Fruit fly (Drosophila melanogaster) whole organism, adult: ENCODE data around the gene CG15544.

Experiments
- CG11617 ChIP-seq: fragments of 200-800 bp; sonication (Bioruptor generic); optimal IDR thresholded peaks from 2 replicates; lab custom pipeline; 2017; ENCODE audit warnings: mild to moderate bottlenecking, missing biosample characterization, missing genetic modification reagents, missing genetic modification characterization
- CG12768 ChIP-seq: fragments of 200-800 bp; sonication (Bioruptor generic); optimal IDR thresholded peaks from 2 replicates; lab custom pipeline; 2017; ENCODE audit warnings: missing biosample characterization, missing genetic modification characterization, mild to moderate bottlenecking, moderate library complexity, missing genetic modification reagents
- CG14711 ChIP-seq: fragments of 200-800 bp; sonication (Bioruptor generic); optimal IDR thresholded peaks from 2 replicates; lab custom pipeline; 2018; ENCODE audit warnings: missing biosample characterization, mild to moderate bottlenecking, missing genetic modification characterization, moderate library complexity
- CG1620 ChIP-seq: fragments of 200-800 bp; sonication (Bioruptor generic); optimal IDR thresholded peaks from 2 replicates; lab custom pipeline; 2016; ENCODE audit warnings: missing biosample characterization, missing genetic modification characterization
- CG33017 ChIP-seq: fragments of 200-800 bp; sonication (Bioruptor generic); optimal IDR thresholded peaks from 2 replicates; lab custom pipeline; 2018; ENCODE audit warnings: missing biosample characterization, mild to moderate bottlenecking, missing genetic modification characterization, moderate library complexity
- CG5204 ChIP-seq: fragments of 200-800 bp; sonication (Bioruptor generic); optimal IDR thresholded peaks from 2 replicates; lab custom pipeline; 2016; ENCODE audit warnings: missing biosample characterization, missing genetic modification characterization
- CG7045 ChIP-seq: fragments of 200-800 bp; sonication (Bioruptor generic); optimal IDR thresholded peaks from 2 replicates; lab custom pipeline; 2017; ENCODE audit warnings: missing biosample characterization, mild to moderate bottlenecking, missing genetic modification characterization
- CG7101 ChIP-seq: fragments of 200-800 bp; sonication (Bioruptor generic); optimal IDR thresholded peaks from 2 replicates; lab custom pipeline; 2018; ENCODE audit warnings: missing biosample characterization, mild to moderate bottlenecking, missing genetic modification characterization, moderate library complexity
- Clk ChIP-seq: fragments of 200-800 bp; sonication (Bioruptor generic); optimal IDR thresholded peaks from 2 replicates; lab custom pipeline; 2017; ENCODE audit warnings: missing biosample characterization, missing genetic modification characterization
- Crg-1 ChIP-seq: fragments of 200-800 bp; sonication (Bioruptor generic); optimal IDR thresholded peaks from 2 replicates; lab custom pipeline; 2016; ENCODE audit warnings: missing biosample characterization, missing genetic modification characterization
- Hr96 ChIP-seq: fragments of 200-800 bp; sonication (Bioruptor generic); optimal IDR thresholded peaks from 2 replicates; lab custom pipeline; 2016; ENCODE audit warnings: missing biosample characterization, missing genetic modification characterization
- Mnt ChIP-seq: fragments of 200-800 bp; sonication (Bioruptor generic); optimal IDR thresholded peaks from 2 replicates; lab custom pipeline; 2016; ENCODE audit warnings: missing biosample characterization, mild to moderate bottlenecking, missing genetic modification characterization
- bab1 ChIP-seq: fragments of 200-800 bp; sonication (Bioruptor generic); optimal IDR thresholded peaks from 3 replicates; lab custom pipeline; 2019; ENCODE audit warnings: missing biosample characterization, mild to moderate bottlenecking, missing genetic modification characterization, moderate library complexity
- cic ChIP-seq: fragments of 200-800 bp; sonication (Bioruptor generic); optimal IDR thresholded peaks from 2 replicates; lab custom pipeline; 2017; ENCODE audit warnings: missing biosample characterization, mild to moderate bottlenecking, missing genetic modification characterization, moderate library complexity
- kay ChIP-seq: fragments of 200-800 bp; sonication (Bioruptor generic); peaks from one replicate; lab custom pipeline; 2016; ENCODE audit warnings: missing biosample characterization, missing genetic modification characterization, borderline replicate concordance
- ovo ChIP-seq: fragments of 200-800 bp; sonication (Bioruptor generic); optimal IDR thresholded peaks from 2 replicates; lab custom pipeline; 2016; ENCODE audit warnings: missing biosample characterization, missing genetic modification characterization
- pad ChIP-seq: fragments of 200-800 bp; sonication (Bioruptor generic); optimal IDR thresholded peaks from 3 replicates; lab custom pipeline; 2017; ENCODE audit warnings: missing biosample characterization, missing genetic modification characterization, mild to moderate bottlenecking, moderate library complexity, missing genetic modification reagents
- tj ChIP-seq: fragments of 200-800 bp; sonication (Bioruptor generic); optimal IDR thresholded peaks from 3 replicates; lab custom pipeline; 2017; ENCODE audit warnings: missing biosample characterization, mild to moderate bottlenecking, missing genetic modification characterization, moderate library complexity
- toe ChIP-seq: fragments of 200-800 bp; sonication (Bioruptor generic); optimal IDR thresholded peaks from 2 replicates; lab custom pipeline; 2016; ENCODE audit warnings: missing biosample characterization, missing genetic modification characterization

The CG15544 gene

dm6 chr3R:30816200-30816599 lies 11.4 kb upstream of the CG15544 start:
- no peak for TF ChIP-seq CG12768 (GFP tag; lab: Kevin White, UChicago)
- TF ChIP-seq kay: peak; percentile 9

dm6 chr3R:30817246-30817645 lies 10.4 kb upstream of the CG15544 start:
- TF ChIP-seq CG7101 (tag; lab: Kevin White, UChicago) (peak; percentile 6), kay (no peak), Clk (GFP tag; lab: Kevin White, UChicago) (no peak), pad (GFP tag; lab: Kevin White, UChicago) (no peak), CG5204 (GFP tag; lab: Kevin White, UChicago) (peak; percentile 5), Crg-1 (GFP tag; lab: Kevin White, UChicago) (no peak), bab1 (peak; percentile 19), CG14711 (tag; lab: Kevin White, UChicago) (peak; percentile 19), CG33017 (tag; lab: Kevin White, UChicago) (peak; percentile 21)

dm6 chr3R:30820707-30821319 lies 6.8 kb upstream of the CG15544 start:
- TF ChIP-seq Clk (GFP tag; lab: Kevin White, UChicago) (no peak), Hr96 (no peak), ovo (GFP tag; lab: Kevin White, UChicago) (no peak), CG12768 (GFP tag; lab: Kevin White, UChicago) (no peak), CG14711 (tag; lab: Kevin White, UChicago) (no peak), kay (no peak), toe (no peak), CG33017 (tag; lab: Kevin White, UChicago) (no peak)

dm6 chr3R:30821968-30822449 lies 5.6 kb upstream of the CG15544 start:
- TF ChIP-seq ovo (GFP tag; lab: Kevin White, UChicago): no peak
- peak; percentile 96 for TF ChIP-seq tj

dm6 chr3R:30828433-30829034 lies 915 bp downstream of the CG15544 start:
- no peak for TF ChIP-seq tj
- no peak for TF ChIP-seq cic (GFP tag; lab: Kevin White, UChicago)
- TF ChIP-seq Crg-1 (GFP tag; lab: Kevin White, UChicago): no peak
- TF ChIP-seq Mnt (GFP tag; lab: Kevin White, UChicago): no peak
- TF ChIP-seq pad (GFP tag; lab: Kevin White, UChicago): no peak
- TF ChIP-seq Clk (GFP tag; lab: Kevin White, UChicago): no peak
- TF ChIP-seq CG33017 (tag; lab: Kevin White, UChicago): no peak
- no peak for TF ChIP-seq ovo (GFP tag; lab: Kevin White, UChicago)
- TF ChIP-seq CG14711 (tag; lab: Kevin White, UChicago): no peak

- TF ChIP-seq CG7101 (tag; lab: Kevin White, UChicago) (no peak), CG5204 (GFP tag; lab: Kevin White, UChicago) (no peak), Mnt (GFP tag; lab: Kevin White, UChicago) (no peak), pad (GFP tag; lab: Kevin White, UChicago) (no peak)
Measured at dm6 chr3R:30832130-30832529, 4.5 kb downstream of the CG15544 start.

- TF ChIP-seq CG7045 (GFP tag; lab: Kevin White, UChicago) (no peak), Hr96 (no peak), Crg-1 (GFP tag; lab: Kevin White, UChicago) (no peak), ovo (GFP tag; lab: Kevin White, UChicago) (no peak), tj (no peak), CG33017 (tag; lab: Kevin White, UChicago) (no peak), toe (no peak), Clk (GFP tag; lab: Kevin White, UChicago) (no peak), cic (GFP tag; lab: Kevin White, UChicago) (no peak), CG11617 (no peak), bab1 (no peak)
Measured at dm6 chr3R:30833078-30833477, 5.5 kb downstream of the CG15544 start.

dm6 chr3R:30840741-30841140 lies 13.1 kb downstream of the CG15544 start:
- no peak for TF ChIP-seq CG33017 (tag; lab: Kevin White, UChicago)

dm6 chr3R:30842199-30842598 lies 14.6 kb downstream of the CG15544 start:
- TF ChIP-seq CG1620: no peak
- TF ChIP-seq CG14711 (tag; lab: Kevin White, UChicago): no peak
- TF ChIP-seq CG7045 (GFP tag; lab: Kevin White, UChicago): no peak
- no peak for TF ChIP-seq Crg-1 (GFP tag; lab: Kevin White, UChicago)
- TF ChIP-seq pad (GFP tag; lab: Kevin White, UChicago): no peak
- no peak for TF ChIP-seq CG33017 (tag; lab: Kevin White, UChicago)
- no peak for TF ChIP-seq ovo (GFP tag; lab: Kevin White, UChicago)
- no peak for TF ChIP-seq cic (GFP tag; lab: Kevin White, UChicago)
- TF ChIP-seq CG5204 (GFP tag; lab: Kevin White, UChicago): no peak
